Fruit fly (Drosophila melanogaster): ENCODE data around the gene CG42537.

DNA sequence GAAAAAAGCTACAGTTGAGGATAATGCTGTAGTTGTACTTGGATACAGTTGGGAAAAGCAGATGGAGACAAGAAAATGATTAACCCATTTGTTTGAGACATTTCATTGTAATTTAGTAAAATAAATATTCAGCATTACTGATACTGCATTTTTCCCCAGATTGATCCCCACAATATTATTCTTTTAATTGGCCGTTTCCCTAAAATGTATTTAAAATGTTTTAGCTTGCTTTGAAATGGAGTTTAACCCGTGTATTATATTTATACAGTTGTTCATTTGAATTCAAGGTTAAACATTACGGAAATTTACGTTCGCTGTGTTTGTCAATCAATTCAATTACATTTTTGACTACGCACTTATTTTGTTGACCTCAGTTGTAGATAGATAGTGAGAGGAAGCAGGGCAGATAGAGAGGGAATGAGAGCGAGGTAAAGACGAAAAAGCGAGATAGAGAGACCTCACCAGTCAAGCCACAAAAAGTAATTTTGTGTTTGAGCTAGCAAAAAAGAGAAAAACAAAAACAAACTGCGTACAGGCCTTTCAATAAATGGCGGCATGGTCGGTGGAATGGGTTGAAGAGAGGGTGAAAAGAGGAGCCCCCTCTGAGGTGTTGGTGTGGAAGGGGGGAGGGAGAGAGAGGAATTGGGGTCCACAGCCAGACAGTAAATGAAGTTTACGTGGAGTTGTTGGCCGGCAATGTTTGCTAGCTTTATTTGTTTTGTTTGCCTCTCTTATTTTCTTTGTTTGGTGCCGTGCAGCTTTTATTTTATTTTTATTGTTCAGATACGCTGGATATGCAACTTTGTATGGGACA, 33.0 kb downstream of the CG42537 start:
- TF ChIP-seq CG8478 (optimal IDR thresholded peaks at IDR 0.05) (no peak), usp (GFP tag; optimal IDR thresholded peaks at IDR 0.05) (no peak), psq (optimal IDR thresholded peaks at IDR 0.05) (no peak)
